Worm (Caenorhabditis elegans) whole organism, L1 larva: ENCODE data around the gene twk-49.
A peak's percentile ranks its signal among the peaks of the same experiment; 100 is the strongest.

Experiments used
- fos-1 ChIP-seq: fragments of 150-350 bp; optimal IDR thresholded peaks from 2 replicates; lab custom pipeline; 2014; ENCODE audit warnings: missing biosample characterization, missing genetic modification characterization
- hpl-2 ChIP-seq: fragments of 150-350 bp; optimal IDR thresholded peaks from 2 replicates; lab custom pipeline; 2014; ENCODE audit warnings: missing biosample characterization, missing genetic modification reagents, missing genetic modification characterization
- lin-13 ChIP-seq: fragments of 150-350 bp; optimal IDR thresholded peaks from 2 replicates; lab custom pipeline; 2014; ENCODE audit warnings: missing biosample characterization, missing genetic modification reagents, missing genetic modification characterization
- lin-14 ChIP-seq: fragments of 200-800 bp; sonication (Bioruptor generic); optimal IDR thresholded peaks from 2 replicates; lab custom pipeline; 2018; ENCODE audit warnings: mild to moderate bottlenecking, missing genetic modification characterization, moderate library complexity, missing compliant biosample characterization
- nhr-237 ChIP-seq: fragments of 150-350 bp; optimal IDR thresholded peaks from 2 replicates; lab custom pipeline; 2014; ENCODE audit warnings: missing biosample characterization, missing genetic modification characterization
- nhr-28 ChIP-seq: fragments of 150-350 bp; optimal IDR thresholded peaks from 2 replicates; lab custom pipeline; 2014; ENCODE audit warnings: missing biosample characterization, missing genetic modification characterization
- nhr-76 ChIP-seq: sonication (generic microtip); optimal IDR thresholded peaks from 2 replicates; lab custom pipeline; 2017; ENCODE audit warnings: missing biosample characterization, missing genetic modification characterization
- pqm-1 ChIP-seq: sonication (generic microtip); optimal IDR thresholded peaks from 3 replicates; lab custom pipeline; 2017; ENCODE audit warnings: missing biosample characterization, missing genetic modification characterization

ce11 chrII:6489711-6490184 lies 9.2 kb downstream of the twk-49 start, which contains the start of the genes snr-3 and rsp-5:
- TF ChIP-seq nhr-28 (no peak), lin-13 (GFP tag; lab: Kevin White, UChicago) (peak; percentile 67), nhr-76 (tag; lab: Kevin White, UChicago) (no peak), nhr-237 (tag; lab: Kevin White, UChicago) (no peak), pqm-1 (tag; lab: Kevin White, UChicago) (no peak), fos-1 (tag; lab: Kevin White, UChicago) (no peak), lin-14 (GFP tag; lab: Kevin White, UChicago) (peak; percentile 65), hpl-2 (no peak)
